Worm (Caenorhabditis elegans) whole organism, mixed stage, embryonic: Measurements from ENCODE around the gene pyt-1.

ENCODE experiments used
- ceh-39 ChIP-seq: fragments of 150-350 bp; optimal IDR thresholded peaks from 2 replicates; lab custom pipeline; 2014; ENCODE audit warnings: missing biosample characterization, missing genetic modification characterization
- elt-1 ChIP-seq: sonication (generic microtip); optimal IDR thresholded peaks from 2 replicates; lab custom pipeline; 2017; ENCODE audit warnings: missing genetic modification characterization, mild to moderate bottlenecking, missing compliant biosample characterization, antibody characterized with exemption, moderate library complexity, borderline replicate concordance; ENCODE audit not compliant: insufficient read depth
- elt-3 ChIP-seq: fragments of 150-350 bp; optimal IDR thresholded peaks from 2 replicates; lab custom pipeline; 2014; ENCODE audit warnings: missing biosample characterization, missing genetic modification characterization
- lin-13 ChIP-seq: fragments of 150-350 bp; optimal IDR thresholded peaks from 2 replicates; lab custom pipeline; 2014; ENCODE audit warnings: missing biosample characterization, missing genetic modification characterization
- mep-1 ChIP-seq: fragments of 150-350 bp; optimal IDR thresholded peaks from 2 replicates; lab custom pipeline; 2017; ENCODE audit warnings: missing biosample characterization, missing genetic modification reagents, missing genetic modification characterization, inconsistent platforms
- nhr-12 ChIP-seq: fragments of 150-350 bp; optimal IDR thresholded peaks from 2 replicates; lab custom pipeline; 2014; ENCODE audit warnings: missing biosample characterization, missing genetic modification characterization
- sptf-1 ChIP-seq: sonication (generic microtip); optimal IDR thresholded peaks from 2 replicates; lab custom pipeline; 2017; ENCODE audit warnings: mild to moderate bottlenecking, missing genetic modification characterization, moderate library complexity, missing compliant biosample characterization
- unc-62 ChIP-seq: fragments of 150-350 bp; optimal IDR thresholded peaks from 2 replicates; lab custom pipeline; 2014; ENCODE audit warnings: missing biosample characterization, missing genetic modification reagents, missing genetic modification characterization
- zip-8 ChIP-seq: fragments of 150-350 bp; optimal IDR thresholded peaks from 2 replicates; lab custom pipeline; 2014; ENCODE audit warnings: missing biosample characterization, missing genetic modification characterization
- ztf-11 ChIP-seq: fragments of 150-350 bp; optimal IDR thresholded peaks from 2 replicates; lab custom pipeline; 2014; ENCODE audit warnings: missing biosample characterization, missing genetic modification characterization

ce11 chrV:10255005-10255472, 25.9 kb upstream of the pyt-1 start, which contains the start of gene rop-1:
- no peak for TF ChIP-seq ceh-39
- TF ChIP-seq ztf-11 (tag; lab: Kevin White, UChicago): no peak
- no peak for TF ChIP-seq sptf-1 (tag; lab: Kevin White, UChicago)
- no peak for TF ChIP-seq mep-1
- TF ChIP-seq elt-3 (tag; lab: Kevin White, UChicago): no peak
- no peak for TF ChIP-seq nhr-12 (tag; lab: Kevin White, UChicago)
- TF ChIP-seq zip-8 (tag; lab: Kevin White, UChicago): no peak
- TF ChIP-seq lin-13 (tag; lab: Kevin White, UChicago): no peak
- no peak for TF ChIP-seq unc-62 (GFP tag; lab: Kevin White, UChicago)
- no peak for TF ChIP-seq elt-1 (tag; lab: Kevin White, UChicago)
